Worm (Caenorhabditis elegans) whole organism, midembryonic: ENCODE results near the gene wdr-37.

Source experiments
- T22C8.4 ChIP-seq: fragments of 200-800 bp; sonication (Bioruptor generic); IDR thresholded peaks from 2 replicates; pipeline ENCODE4 v1.3.6; 2022; ENCODE audit warnings: missing genetic modification characterization, missing compliant biosample characterization
- cog-1 ChIP-seq: sonication (generic microtip); optimal IDR thresholded peaks from 2 replicates; lab custom pipeline; 2016; ENCODE audit warnings: missing genetic modification characterization, missing compliant biosample characterization
- flt-1 ChIP-seq: fragments of 200-800 bp; sonication (Bioruptor generic); IDR thresholded peaks from 2 replicates; pipeline ENCODE4 v1.3.6; 2022; ENCODE audit warnings: missing genetic modification characterization, missing compliant biosample characterization
- klf-2 ChIP-seq: fragments of 200-800 bp; sonication (Bioruptor generic); conservative IDR thresholded peaks from 2 replicates; pipeline ENCODE4 v1.3.6; 2022; ENCODE audit warnings: missing genetic modification reagents, missing genetic modification characterization, missing compliant biosample characterization
- med-1 ChIP-seq: sonication (generic microtip); optimal IDR thresholded peaks from 2 replicates; lab custom pipeline; 2017; ENCODE audit warnings: missing genetic modification characterization, mild to moderate bottlenecking, missing compliant biosample characterization, antibody characterized with exemption, missing genetic modification reagents; ENCODE audit not compliant: insufficient read depth
- ref-1 ChIP-seq: fragments of 200-800 bp; sonication (Bioruptor generic); conservative IDR thresholded peaks from 2 replicates; pipeline ENCODE4 v1.3.6; 2022; ENCODE audit warnings: missing genetic modification reagents, missing genetic modification characterization, missing compliant biosample characterization
- tab-1 ChIP-seq: fragments of 200-800 bp; sonication (Bioruptor generic); IDR thresholded peaks from 2 replicates; pipeline ENCODE4 v1.3.6; 2022; ENCODE audit warnings: missing genetic modification characterization, missing compliant biosample characterization
- ztf-23 ChIP-seq: fragments of 200-800 bp; sonication (Bioruptor generic); IDR thresholded peaks from 2 replicates; pipeline ENCODE4 v1.3.6; 2022; ENCODE audit warnings: missing genetic modification reagents, missing genetic modification characterization, missing compliant biosample characterization
- ztf-29 ChIP-seq: fragments of 200-800 bp; sonication (Bioruptor generic); IDR thresholded peaks from 2 replicates; pipeline ENCODE4 v1.3.6; 2022; ENCODE audit warnings: missing genetic modification reagents, missing genetic modification characterization, missing compliant biosample characterization

wdr-37 gene

ce11 chrIII:5584647-5585046 lies 15.2 kb downstream of the wdr-37 start, which contains the start of gene F56D2.3:
F56D2.3 (plus strand) TSS chrIII:5584947.
- TF ChIP-seq T22C8.4: no peak
- no peak for TF ChIP-seq flt-1 (GFP tag; lab: Robert Waterston, UW)
- no peak for TF ChIP-seq ztf-23
- TF ChIP-seq ref-1 (GFP tag; lab: Robert Waterston, UW): no peak
- no peak for TF ChIP-seq tab-1
- TF ChIP-seq cog-1 (tag; lab: Kevin White, UChicago): no peak
- no peak for TF ChIP-seq med-1 (GFP tag; lab: Kevin White, UChicago)
- TF ChIP-seq klf-2 (GFP tag; lab: Robert Waterston, UW): no peak
- no peak for TF ChIP-seq ztf-29 (GFP tag; lab: Robert Waterston, UW)

- no peak for TF ChIP-seq ztf-23
- TF ChIP-seq med-1 (GFP tag; lab: Kevin White, UChicago): no peak
- TF ChIP-seq T22C8.4: no peak
- no peak for TF ChIP-seq cog-1 (tag; lab: Kevin White, UChicago)
- no peak for TF ChIP-seq ztf-29 (GFP tag; lab: Robert Waterston, UW)
- TF ChIP-seq tab-1: no peak
- TF ChIP-seq klf-2 (GFP tag; lab: Robert Waterston, UW): no peak
- no peak for TF ChIP-seq flt-1 (GFP tag; lab: Robert Waterston, UW)
- no peak for TF ChIP-seq ref-1 (GFP tag; lab: Robert Waterston, UW)
These were observed 17.1 kb downstream of the wdr-37 start, which contains the start of the genes F56D2.8 and uev-2 for ce11 chrIII:5582766-5583165. F56D2.8 (minus strand) TSS chrIII:5582866. uev-2 (plus strand) TSS chrIII:5583125.

- no peak for TF ChIP-seq T22C8.4
- TF ChIP-seq flt-1 (GFP tag; lab: Robert Waterston, UW): no peak
- TF ChIP-seq ref-1 (GFP tag; lab: Robert Waterston, UW): no peak
- TF ChIP-seq ztf-29 (GFP tag; lab: Robert Waterston, UW): no peak
- TF ChIP-seq med-1 (GFP tag; lab: Kevin White, UChicago): no peak
- TF ChIP-seq cog-1 (tag; lab: Kevin White, UChicago): no peak
- TF ChIP-seq tab-1: no peak
- TF ChIP-seq ztf-23: no peak
- no peak for TF ChIP-seq klf-2 (GFP tag; lab: Robert Waterston, UW)
These were observed 18.8 kb downstream of the wdr-37 start, which contains the start of gene F56D2.5 for ce11 chrIII:5581049-5581448. F56D2.5 (minus strand) TSS chrIII:5581419.

- no peak for TF ChIP-seq ref-1 (GFP tag; lab: Robert Waterston, UW)
- no peak for TF ChIP-seq tab-1
- no peak for TF ChIP-seq ztf-23
- TF ChIP-seq ztf-29 (GFP tag; lab: Robert Waterston, UW): no peak
- no peak for TF ChIP-seq T22C8.4
- no peak for TF ChIP-seq cog-1 (tag; lab: Kevin White, UChicago)
- TF ChIP-seq klf-2 (GFP tag; lab: Robert Waterston, UW): no peak
- no peak for TF ChIP-seq flt-1 (GFP tag; lab: Robert Waterston, UW)
- no peak for TF ChIP-seq med-1 (GFP tag; lab: Kevin White, UChicago)
These were observed 26.2 kb downstream of the wdr-37 start, which contains the start of gene molo-1 for ce11 chrIII:5573694-5574093. molo-1 (plus strand) TSS chrIII:5573994.

ce11 chrIII:5572806-5573205 lies 27.1 kb downstream of the wdr-37 start:
- TF ChIP-seq med-1 (GFP tag; lab: Kevin White, UChicago) (no peak), ref-1 (GFP tag; lab: Robert Waterston, UW) (no peak), ztf-29 (GFP tag; lab: Robert Waterston, UW) (no peak), cog-1 (tag; lab: Kevin White, UChicago) (no peak)

- TF ChIP-seq ref-1 (GFP tag; lab: Robert Waterston, UW): no peak
- no peak for TF ChIP-seq cog-1 (tag; lab: Kevin White, UChicago)
- no peak for TF ChIP-seq med-1 (GFP tag; lab: Kevin White, UChicago)
- no peak for TF ChIP-seq klf-2 (GFP tag; lab: Robert Waterston, UW)
These were observed 28.9 kb downstream of the wdr-37 start for ce11 chrIII:5570814-5571443.

ce11 chrIII:5568679-5569078 lies 31.2 kb downstream of the wdr-37 start, which contains the start of gene nspb-12:
nspb-12 (minus strand) TSS chrIII:5568779.
- no peak for TF ChIP-seq ztf-23
- TF ChIP-seq ztf-29 (GFP tag; lab: Robert Waterston, UW): no peak
- no peak for TF ChIP-seq flt-1 (GFP tag; lab: Robert Waterston, UW)
- no peak for TF ChIP-seq cog-1 (tag; lab: Kevin White, UChicago)
- TF ChIP-seq klf-2 (GFP tag; lab: Robert Waterston, UW): no peak
- TF ChIP-seq tab-1: no peak

- TF ChIP-seq T22C8.4: no peak
- no peak for TF ChIP-seq med-1 (GFP tag; lab: Kevin White, UChicago)
- 0 out of 2 replicates have a peak, but pooled peaks have one; percentile 59 for TF ChIP-seq tab-1
These were observed 31.6 kb downstream of the wdr-37 start for ce11 chrIII:5568265-5568664.

ce11 chrIII:5566496-5566895 lies 33.4 kb downstream of the wdr-37 start:
- TF ChIP-seq ztf-29 (GFP tag; lab: Robert Waterston, UW) (no peak), ztf-23 (peak; percentile 44; the same call in 1 of the 2 replicates), med-1 (GFP tag; lab: Kevin White, UChicago) (no peak)

ce11 chrIII:5565699-5566098 lies 34.2 kb downstream of the wdr-37 start:
- TF ChIP-seq ref-1 (GFP tag; lab: Robert Waterston, UW) (no peak), ztf-23 (no peak), T22C8.4 (no peak), klf-2 (GFP tag; lab: Robert Waterston, UW) (no peak), ztf-29 (GFP tag; lab: Robert Waterston, UW) (no peak), flt-1 (GFP tag; lab: Robert Waterston, UW) (no peak), med-1 (GFP tag; lab: Kevin White, UChicago) (no peak), cog-1 (tag; lab: Kevin White, UChicago) (no peak), tab-1 (no peak)
